Worm (Caenorhabditis elegans): ENCODE data around the gene faah-1.

Gene faah-1

DNA sequence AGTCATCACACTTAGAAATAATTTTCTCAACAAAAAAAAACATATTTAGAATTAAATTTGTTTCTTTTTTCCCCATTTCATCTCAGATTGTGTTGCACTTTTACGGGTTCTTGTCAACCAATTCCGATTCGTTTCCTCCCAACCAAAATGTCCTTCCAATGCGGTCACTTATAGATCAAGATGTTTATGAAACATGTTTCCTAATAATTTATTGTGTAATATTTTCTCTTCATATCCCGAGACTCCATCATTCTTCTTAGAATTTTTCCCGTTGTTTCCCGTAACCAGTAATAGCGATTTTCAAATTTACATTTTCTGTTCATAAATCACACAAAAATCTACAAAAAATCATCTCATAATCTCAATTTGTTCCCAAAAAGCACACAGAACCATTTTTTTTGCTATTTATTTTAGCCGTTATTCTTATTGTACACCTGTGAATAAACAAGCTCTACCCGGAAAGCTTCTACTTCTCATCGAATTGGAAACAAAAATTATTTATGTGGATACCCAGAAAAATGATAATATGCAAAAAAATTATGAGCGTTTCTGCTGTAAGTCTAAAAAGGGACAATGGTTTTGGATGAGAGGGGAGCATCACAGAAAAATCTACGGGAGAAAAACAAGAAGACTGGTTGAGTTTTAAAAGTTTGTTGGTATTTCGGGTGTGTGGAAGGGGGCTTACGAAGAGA is 29.4 kb downstream of the faah-1 start:
- no peak for TF ChIP-seq Y53F4B.3 (GFP tag; IDR thresholded peaks at IDR 0.05)
- TF ChIP-seq fkh-3 (tag; optimal IDR thresholded peaks at IDR 0.05) = no peak
- TF ChIP-seq Y53G8AR.9 (GFP tag; conservative IDR thresholded peaks at IDR 0.05) = 0 out of 2 replicates have a peak, but pooled peaks have one; percentile 37
- TF ChIP-seq xnd-1 (tag; optimal IDR thresholded peaks at IDR 0.05) = peak; percentile 8
- no peak for TF ChIP-seq rcor-1 (GFP tag; IDR thresholded peaks at IDR 0.05)
- TF ChIP-seq pha-4 (tag; optimal IDR thresholded peaks at IDR 0.05) = no peak
- no peak for TF ChIP-seq B0019.2 (GFP tag; conservative IDR thresholded peaks at IDR 0.05)
- no peak for TF ChIP-seq ccch-3 (GFP tag; optimal IDR thresholded peaks at IDR 0.05)
- TF ChIP-seq unc-62 (GFP tag; optimal IDR thresholded peaks at IDR 0.05) = no peak
- no peak for TF ChIP-seq C17E4.6 (GFP tag; IDR thresholded peaks at IDR 0.05)
- TF ChIP-seq F55B11.4 (tag; optimal IDR thresholded peaks at IDR 0.05; ENCODE audit: borderline replicate concordance, insufficient read depth) = no peak
- TF ChIP-seq B0261.1 (tag; optimal IDR thresholded peaks at IDR 0.05) = no peak
- TF ChIP-seq hsf-1 (GFP tag; IDR thresholded peaks at IDR 0.05) = peak; percentile 43
- no peak for TF ChIP-seq aptf-3 (GFP tag; IDR thresholded peaks at IDR 0.05)
- TF ChIP-seq K12H6.12 (tag; optimal IDR thresholded peaks at IDR 0.05) = no peak
- TF ChIP-seq hrde-1 (tag; optimal IDR thresholded peaks at IDR 0.05; ENCODE audit: borderline replicate concordance) = peak; percentile 65
- TF ChIP-seq him-1 (tag; optimal IDR thresholded peaks at IDR 0.05) = peak; percentile 100
- TF ChIP-seq chd-7 (tag; optimal IDR thresholded peaks at IDR 0.05) = no peak
- TF ChIP-seq ceh-58 (GFP tag; IDR thresholded peaks at IDR 0.05) = no peak
- no peak for TF ChIP-seq sea-2 (GFP tag; IDR thresholded peaks at IDR 0.05)
- peak; percentile 9 for TF ChIP-seq snpc-1.3 (tag; optimal IDR thresholded peaks at IDR 0.05; ENCODE audit: insufficient read depth)
- no peak for TF ChIP-seq efl-1 (GFP tag; optimal IDR thresholded peaks at IDR 0.05)
- no peak for TF ChIP-seq nhr-27 (tag; optimal IDR thresholded peaks at IDR 0.05)
- TF ChIP-seq ama-1 (optimal IDR thresholded peaks at IDR 0.05) = no peak
- TF ChIP-seq ama-1 (GFP tag; optimal IDR thresholded peaks at IDR 0.05) = peak in 1 of 2 experiments; percentile 74
- TF ChIP-seq tbp1 (GFP tag; optimal IDR thresholded peaks at IDR 0.05) = no peak
- TF ChIP-seq nhr-179 (tag; optimal IDR thresholded peaks at IDR 0.05) = no peak
- no peak for TF ChIP-seq bed-2 (GFP tag; IDR thresholded peaks at IDR 0.05)
- peak; percentile 8 for TF ChIP-seq F49E8.2 (tag; optimal IDR thresholded peaks at IDR 0.05; ENCODE audit: insufficient read depth)
- TF ChIP-seq pbrm-1 (GFP tag; IDR thresholded peaks at IDR 0.05) = no peak
- no peak for TF ChIP-seq ztf-6 (GFP tag; IDR thresholded peaks at IDR 0.05)
- no peak for TF ChIP-seq ztf-25 (GFP tag; IDR thresholded peaks at IDR 0.05)
- TF ChIP-seq Y56A3A.18 (GFP tag; IDR thresholded peaks at IDR 0.05) = 0 out of 2 replicates have a peak, but pooled peaks have one; percentile 64
- no peak for TF ChIP-seq ZK185.1 (tag; optimal IDR thresholded peaks at IDR 0.05; ENCODE audit: poor library complexity, severe bottlenecking)
- no peak for TF ChIP-seq K11D2.4 (GFP tag; IDR thresholded peaks at IDR 0.05)
- TF ChIP-seq Y67H2A.10 (GFP tag; conservative IDR thresholded peaks at IDR 0.05) = no peak
- no peak for TF ChIP-seq F10E7.11 (tag; optimal IDR thresholded peaks at IDR 0.05)
- no peak for TF ChIP-seq ztf-26 (tag; optimal IDR thresholded peaks at IDR 0.05)
- TF ChIP-seq zim-3 (tag; optimal IDR thresholded peaks at IDR 0.05) = no peak
- peak; percentile 17; the same call in 1 of the 2 replicates for TF ChIP-seq hmg-1.2 (GFP tag; IDR thresholded peaks at IDR 0.05)
- peak; percentile 73 for TF ChIP-seq B0336.3 (GFP tag; IDR thresholded peaks at IDR 0.05)
- no peak for TF ChIP-seq ceh-91 (GFP tag; IDR thresholded peaks at IDR 0.05)
- TF ChIP-seq ceh-79 (tag; optimal IDR thresholded peaks at IDR 0.05) = peak; percentile 60
- peak; percentile 31 for TF ChIP-seq athp-1 (tag; optimal IDR thresholded peaks at IDR 0.05)
- TF ChIP-seq Y79H2A.3 (GFP tag; conservative IDR thresholded peaks at IDR 0.05) = peak; percentile 32; the same call in 1 of the 2 replicates
- no peak for TF ChIP-seq F33H1.4 (GFP tag; IDR thresholded peaks at IDR 0.05)
- TF ChIP-seq rpc-1 (optimal IDR thresholded peaks at IDR 0.05) = no peak
- TF ChIP-seq rpc-1 (tag; optimal IDR thresholded peaks at IDR 0.05) = no peak

Data from whole organism, young adult.